Worm (Caenorhabditis elegans) whole organism, L2 larva: Measurements from ENCODE around the gene trh-1.

Experiments
- elt-3 ChIP-seq: sonication (generic microtip); optimal IDR thresholded peaks from 2 replicates; lab custom pipeline; 2017; ENCODE audit warnings: missing biosample characterization, missing genetic modification characterization
- lsy-2 ChIP-seq, 2 experiments: fragments of 150-350 bp in 1 of 2; sonication (generic microtip) in 1 of 2; optimal IDR thresholded peaks; 2 replicates each; lab custom pipeline; 2014 to 2017; ENCODE audit warnings: missing biosample characterization in 2 of 2, missing genetic modification characterization in 2 of 2
- zag-1 ChIP-seq: fragments of 150-350 bp; optimal IDR thresholded peaks from 2 replicates; lab custom pipeline; 2014; ENCODE audit warnings: missing biosample characterization, missing genetic modification characterization

ce11 chrIV:17342667-17343066, 25.7 kb upstream of the trh-1 start, which contains the start of gene C49C3.21:
- TF ChIP-seq elt-3 (tag; lab: Kevin White, UChicago) (no peak), zag-1 (tag; lab: Kevin White, UChicago) (no peak), lsy-2 (tag; optimal IDR thresholded peaks at IDR 0.05; lab: Kevin White, UChicago) (no peak)
